Worm (Caenorhabditis elegans) whole organism, young adult: ENCODE measurements around the gene W04E12.2.

ENCODE experiments used
- C06A6.2 ChIP-seq: fragments of 200-800 bp; sonication (Bioruptor generic); conservative IDR thresholded peaks from 2 replicates; pipeline ENCODE4 v1.3.6; 2022; ENCODE audit warnings: missing genetic modification characterization, missing compliant biosample characterization
- F10E7.11 ChIP-seq: sonication (generic microtip); optimal IDR thresholded peaks from 2 replicates; lab custom pipeline; 2017; ENCODE audit warnings: mild to moderate bottlenecking, missing genetic modification characterization, moderate library complexity, missing compliant biosample characterization
- F49E8.2 ChIP-seq: sonication (generic microtip); optimal IDR thresholded peaks from 3 replicates; lab custom pipeline; 2017; ENCODE audit warnings: missing genetic modification characterization, mild to moderate bottlenecking, missing compliant biosample characterization, antibody characterized with exemption, moderate library complexity; ENCODE audit not compliant: insufficient read depth
- him-1 ChIP-seq: sonication (generic microtip); optimal IDR thresholded peaks from 2 replicates; lab custom pipeline; 2016; ENCODE audit warnings: missing genotype, missing genetic modification reagents, missing genetic modification characterization, missing compliant biosample characterization
- hrde-1 ChIP-seq: sonication (generic microtip); optimal IDR thresholded peaks from 2 replicates; lab custom pipeline; 2016; ENCODE audit warnings: missing genetic modification characterization, mild to moderate bottlenecking, missing compliant biosample characterization, moderate library complexity, missing genotype, missing genetic modification reagents, borderline replicate concordance
- lin-54 ChIP-seq: fragments of 200-800 bp; sonication (Bioruptor generic); optimal IDR thresholded peaks from 2 replicates; lab custom pipeline; 2018; ENCODE audit warnings: mild to moderate bottlenecking, missing genetic modification characterization, missing compliant biosample characterization
- madf-6 ChIP-seq: fragments of 200-800 bp; sonication (Bioruptor generic); IDR thresholded peaks from 2 replicates; pipeline ENCODE4 v1.3.6; 2022; ENCODE audit warnings: missing genetic modification reagents, missing genetic modification characterization, missing compliant biosample characterization
- madf-8 ChIP-seq: fragments of 200-800 bp; sonication (Bioruptor generic); conservative IDR thresholded peaks from 2 replicates; pipeline ENCODE4 v1.3.6; 2022; ENCODE audit warnings: missing genetic modification reagents, missing genetic modification characterization, missing compliant biosample characterization
- mxl-1 ChIP-seq: sonication (generic microtip); optimal IDR thresholded peaks from 2 replicates; lab custom pipeline; 2016; ENCODE audit warnings: missing genetic modification characterization, missing compliant biosample characterization
- nhr-179 ChIP-seq: sonication (generic microtip); optimal IDR thresholded peaks from 2 replicates; lab custom pipeline; 2016; ENCODE audit warnings: mild to moderate bottlenecking, missing genetic modification characterization, missing compliant biosample characterization
- pha-4 ChIP-seq: fragments of 150-350 bp; sonication (generic microtip); optimal IDR thresholded peaks from 2 replicates; lab custom pipeline; 2014; ENCODE audit warnings: missing biosample characterization, missing genetic modification reagents, missing genetic modification characterization
- snpc-4 ChIP-seq, 5 experiments: fragments of 150-350 bp in 1 of 5; sonication (generic microtip) in 4 of 5; optimal IDR thresholded peaks; 2 replicates each; lab custom pipeline; 2014 to 2018; ENCODE audit warnings: missing genetic modification characterization in 5 of 5, missing biosample characterization in 3 of 5, antibody characterized with exemption in 2 of 5, mild to moderate bottlenecking in 2 of 5, missing compliant biosample characterization in 2 of 5, missing genotype in 2 of 5, moderate library complexity in 2 of 5, missing genetic modification reagents in 1 of 5
- tbp1 ChIP-seq: fragments of 200-800 bp; sonication (Bioruptor generic); optimal IDR thresholded peaks from 2 replicates; lab custom pipeline; 2018; ENCODE audit warnings: mild to moderate bottlenecking, missing genetic modification characterization, missing compliant biosample characterization

ce11 chrV:19733728-19734127, 7.2 kb downstream of the W04E12.2 start:
- no peak for TF ChIP-seq madf-8
- TF ChIP-seq snpc-4 (GFP tag; optimal IDR thresholded peaks at IDR 0.05; lab: Kevin White, UChicago): no peak
- no peak for TF ChIP-seq snpc-4 (tag; optimal IDR thresholded peaks at IDR 0.05; lab: Kevin White, UChicago)
- no peak for TF ChIP-seq nhr-179 (tag; lab: Kevin White, UChicago)
- no peak for TF ChIP-seq madf-6 (GFP tag; lab: Robert Waterston, UW)
- no peak for TF ChIP-seq lin-54 (GFP tag; lab: Kevin White, UChicago)
- no peak for TF ChIP-seq him-1
- no peak for TF ChIP-seq F10E7.11
- no peak for TF ChIP-seq mxl-1 (tag; lab: Kevin White, UChicago)
- no peak for TF ChIP-seq pha-4 (tag; lab: Kevin White, UChicago)
- TF ChIP-seq tbp1: no peak
- no peak for TF ChIP-seq hrde-1 (tag; lab: Kevin White, UChicago)
- no peak for TF ChIP-seq C06A6.2 (GFP tag; lab: Robert Waterston, UW)
- no peak for TF ChIP-seq F49E8.2
